Fruit fly (Drosophila melanogaster): ENCODE data around the gene CG32564.

The CG32564 gene

DNA sequence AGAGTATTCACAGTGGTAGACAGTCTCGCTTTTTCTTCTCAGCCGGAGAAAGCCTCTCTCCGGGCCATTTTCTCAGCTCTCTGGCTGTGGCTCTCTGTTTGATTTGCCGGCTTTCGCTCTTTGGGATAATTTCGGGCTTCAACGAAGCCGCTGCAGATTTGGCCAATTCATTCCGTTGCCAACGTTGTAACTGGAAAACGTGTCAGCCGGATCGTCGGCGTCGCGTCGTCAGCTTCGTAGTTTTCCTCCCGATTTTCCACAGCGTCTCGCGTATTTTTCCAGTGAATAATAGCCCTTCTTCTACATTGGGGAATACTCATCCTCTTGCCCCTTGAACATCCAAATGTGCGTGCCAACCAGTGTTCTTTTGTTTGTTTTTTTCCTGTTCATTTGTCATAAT is 26.4 kb downstream of the CG32564 start, which contains the start of gene f:
f (plus strand) TSS at position 301 of the 400 bp plus-strand sequence.
- TF ChIP-seq usp (GFP tag; optimal IDR thresholded peaks at IDR 0.05) (no peak), pan (optimal IDR thresholded peaks at IDR 0.05) (no peak), EcR (GFP tag; optimal IDR thresholded peaks at IDR 0.05) (no peak), psq (optimal IDR thresholded peaks at IDR 0.05) (no peak), Dll (optimal IDR thresholded peaks at IDR 0.05) (no peak), CG8478 (optimal IDR thresholded peaks at IDR 0.05) (no peak)

dm6 chrX:17236468-17236867 is 30.3 kb downstream of the CG32564 start:
- TF ChIP-seq EcR (GFP tag; optimal IDR thresholded peaks at IDR 0.05) (no peak), Dll (optimal IDR thresholded peaks at IDR 0.05) (no peak), CG8478 (optimal IDR thresholded peaks at IDR 0.05) (no peak), psq (optimal IDR thresholded peaks at IDR 0.05) (no peak), usp (GFP tag; optimal IDR thresholded peaks at IDR 0.05) (no peak), pan (optimal IDR thresholded peaks at IDR 0.05) (no peak)

dm6 chrX:17237421-17237820 is 31.2 kb downstream of the CG32564 start:
- no peak for TF ChIP-seq CG8478 (optimal IDR thresholded peaks at IDR 0.05)
- no peak for TF ChIP-seq usp (GFP tag; optimal IDR thresholded peaks at IDR 0.05)
- no peak for TF ChIP-seq EcR (GFP tag; optimal IDR thresholded peaks at IDR 0.05)

DNA sequence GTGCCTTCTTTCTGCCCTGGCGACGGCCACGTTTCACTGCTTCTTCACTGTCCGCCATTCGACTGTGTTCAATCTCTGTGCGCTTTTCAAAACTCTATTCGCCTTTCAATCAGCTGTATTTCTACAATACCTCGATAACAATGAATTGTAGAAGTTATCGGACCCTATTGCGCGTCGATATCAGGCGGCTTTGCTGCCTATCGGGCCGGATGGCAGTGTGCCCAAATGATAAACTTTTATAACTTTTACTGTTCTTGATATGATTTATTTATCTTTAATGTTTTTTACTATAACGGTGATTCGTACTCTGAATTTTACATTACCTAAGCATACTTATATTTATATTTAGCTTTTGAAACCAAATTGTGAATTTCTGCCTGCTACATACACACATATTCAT is 38.6 kb downstream of the CG32564 start, which contains the start of gene CG8915:
CG8915 (minus strand) TSS at position 148 of the 400 bp plus-strand sequence.
- no peak for TF ChIP-seq psq (optimal IDR thresholded peaks at IDR 0.05)

- no peak for TF ChIP-seq usp (GFP tag; optimal IDR thresholded peaks at IDR 0.05)
- TF ChIP-seq psq (optimal IDR thresholded peaks at IDR 0.05): no peak
- no peak for TF ChIP-seq CG8478 (optimal IDR thresholded peaks at IDR 0.05)
- no peak for TF ChIP-seq pan (optimal IDR thresholded peaks at IDR 0.05)
- no peak for TF ChIP-seq EcR (GFP tag; optimal IDR thresholded peaks at IDR 0.05)
- TF ChIP-seq Dll (optimal IDR thresholded peaks at IDR 0.05): no peak
Measured at dm6 chrX:17246916-17247315, 40.7 kb downstream of the CG32564 start, which contains the start of gene CG42854. CG42854 (minus strand) TSS chrX:17247016.

- TF ChIP-seq EcR (GFP tag; optimal IDR thresholded peaks at IDR 0.05): no peak
- TF ChIP-seq psq (optimal IDR thresholded peaks at IDR 0.05): no peak
- no peak for TF ChIP-seq pan (optimal IDR thresholded peaks at IDR 0.05)
- TF ChIP-seq CG8478 (optimal IDR thresholded peaks at IDR 0.05): no peak
- TF ChIP-seq usp (GFP tag; optimal IDR thresholded peaks at IDR 0.05): no peak
- no peak for TF ChIP-seq Dll (optimal IDR thresholded peaks at IDR 0.05)
Measured at dm6 chrX:17249326-17249725, 43.1 kb downstream of the CG32564 start, which contains the start of gene CG8675. CG8675 (minus strand) TSS chrX:17249502.

DNA sequence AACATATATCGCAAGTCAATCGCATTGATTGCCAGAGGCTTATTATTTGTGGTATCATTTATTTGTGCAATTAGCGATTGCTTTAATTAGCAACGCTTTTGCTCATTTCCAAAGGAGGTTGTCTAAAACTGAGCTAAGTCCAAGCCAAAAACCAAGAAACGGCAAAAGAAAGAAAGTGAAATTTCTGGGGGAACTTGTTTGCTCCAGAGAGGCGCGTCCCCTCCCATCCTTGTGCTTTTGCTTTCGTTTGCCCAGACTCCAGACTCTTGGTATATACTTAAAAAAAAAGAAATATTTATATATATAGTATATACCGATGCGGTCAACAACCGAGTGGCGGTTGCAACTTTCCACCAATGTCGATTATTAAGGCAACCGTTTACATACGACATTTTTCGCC is 47.9 kb downstream of the CG32564 start:
- no peak for TF ChIP-seq CG8478 (optimal IDR thresholded peaks at IDR 0.05)
- no peak for TF ChIP-seq Dll (optimal IDR thresholded peaks at IDR 0.05)
- no peak for TF ChIP-seq pan (optimal IDR thresholded peaks at IDR 0.05)
- TF ChIP-seq EcR (GFP tag; optimal IDR thresholded peaks at IDR 0.05): no peak
- no peak for TF ChIP-seq psq (optimal IDR thresholded peaks at IDR 0.05)
- no peak for TF ChIP-seq usp (GFP tag; optimal IDR thresholded peaks at IDR 0.05)

dm6 chrX:17255677-17256076 is 49.5 kb downstream of the CG32564 start:
- TF ChIP-seq Dll (optimal IDR thresholded peaks at IDR 0.05) (no peak), pan (optimal IDR thresholded peaks at IDR 0.05) (no peak), CG8478 (optimal IDR thresholded peaks at IDR 0.05) (no peak), usp (GFP tag; optimal IDR thresholded peaks at IDR 0.05) (no peak), psq (optimal IDR thresholded peaks at IDR 0.05) (no peak), EcR (GFP tag; optimal IDR thresholded peaks at IDR 0.05) (no peak)
